Worm (Caenorhabditis elegans) whole organism, young adult: ENCODE measurements around the gene nspc-3.

Experiments
- B0019.2 ChIP-seq: fragments of 200-800 bp; sonication (Bioruptor generic); conservative IDR thresholded peaks from 2 replicates; pipeline ENCODE4 v1.3.6; 2022; ENCODE audit warnings: missing genetic modification reagents, missing genetic modification characterization, missing compliant biosample characterization
- B0336.3 ChIP-seq: fragments of 200-800 bp; sonication (Bioruptor generic); IDR thresholded peaks from 2 replicates; pipeline ENCODE4 v1.3.6; 2022; ENCODE audit warnings: missing genetic modification characterization, missing compliant biosample characterization
- D2030.7 ChIP-seq: fragments of 200-800 bp; sonication (Bioruptor generic); IDR thresholded peaks from 2 replicates; pipeline ENCODE4 v1.3.6; 2022; ENCODE audit warnings: missing genetic modification reagents, missing genetic modification characterization, missing compliant biosample characterization
- F39B2.1 ChIP-seq: fragments of 200-800 bp; sonication (Bioruptor generic); IDR thresholded peaks from 2 replicates; pipeline ENCODE4 v1.3.6; 2022; ENCODE audit warnings: missing genetic modification reagents, missing genetic modification characterization, missing compliant biosample characterization
- K11D2.4 ChIP-seq: fragments of 200-800 bp; sonication (Bioruptor generic); IDR thresholded peaks from 2 replicates; pipeline ENCODE4 v1.3.6; 2022; ENCODE audit warnings: missing genetic modification reagents, missing genetic modification characterization, missing compliant biosample characterization
- K12H6.12 ChIP-seq: fragments of 200-800 bp; sonication (Bioruptor generic); optimal IDR thresholded peaks from 2 replicates; lab custom pipeline; 2018; ENCODE audit warnings: mild to moderate bottlenecking, missing genetic modification characterization, missing compliant biosample characterization
- T26A5.8 ChIP-seq: sonication (generic microtip); optimal IDR thresholded peaks from 2 replicates; lab custom pipeline; 2016; ENCODE audit warnings: missing genetic modification characterization, missing compliant biosample characterization
- Y79H2A.3 ChIP-seq: fragments of 200-800 bp; sonication (Bioruptor generic); conservative IDR thresholded peaks from 2 replicates; pipeline ENCODE4 v1.3.6; 2022; ENCODE audit warnings: missing genetic modification reagents, missing genetic modification characterization, missing compliant biosample characterization
- aptf-2 ChIP-seq: fragments of 200-800 bp; sonication (Bioruptor generic); conservative IDR thresholded peaks from 2 replicates; pipeline ENCODE4 v1.3.6; 2022; ENCODE audit warnings: missing genetic modification reagents, missing genetic modification characterization, missing compliant biosample characterization
- atf-7 ChIP-seq: sonication (generic microtip); optimal IDR thresholded peaks from 2 replicates; lab custom pipeline; 2017; ENCODE audit warnings: mild to moderate bottlenecking, missing genetic modification characterization, missing compliant biosample characterization
- attf-6 ChIP-seq: fragments of 200-800 bp; sonication (Bioruptor generic); IDR thresholded peaks from 2 replicates; pipeline ENCODE4 v1.3.6; 2022; ENCODE audit warnings: missing genetic modification reagents, missing genetic modification characterization, missing compliant biosample characterization
- cebp-1 ChIP-seq, 2 experiments: fragments of 200-800 bp in 1 of 2; sonication (Bioruptor generic) in 1 of 2; sonication (generic microtip) in 1 of 2; IDR thresholded peaks in 1 of 2; optimal IDR thresholded peaks in 1 of 2; 2 replicates each; pipeline versions ENCODE4 v1.3.6 to Lab custom; 2017 to 2022; ENCODE audit warnings: missing compliant biosample characterization in 2 of 2, missing genetic modification characterization in 2 of 2, mild to moderate bottlenecking in 1 of 2, missing genetic modification reagents in 1 of 2, moderate library complexity in 1 of 2
- ceh-40 ChIP-seq: fragments of 200-800 bp; sonication (Bioruptor generic); IDR thresholded peaks from 2 replicates; pipeline ENCODE4 v1.3.6; 2022; ENCODE audit warnings: missing genetic modification characterization, missing compliant biosample characterization
- chd-7 ChIP-seq: sonication (generic microtip); optimal IDR thresholded peaks from 2 replicates; lab custom pipeline; 2016; ENCODE audit warnings: mild to moderate bottlenecking, missing genetic modification characterization, moderate library complexity, missing compliant biosample characterization
- die-1 ChIP-seq: sonication (generic microtip); optimal IDR thresholded peaks from 2 replicates; lab custom pipeline; 2016; ENCODE audit warnings: missing genotype, mild to moderate bottlenecking, missing genetic modification characterization, missing compliant biosample characterization
- dpff-1 ChIP-seq: sonication (generic microtip); optimal IDR thresholded peaks from 2 replicates; lab custom pipeline; 2017; ENCODE audit warnings: mild to moderate bottlenecking, missing genetic modification characterization, missing compliant biosample characterization
- egl-18 ChIP-seq: fragments of 200-800 bp; sonication (Bioruptor generic); IDR thresholded peaks from 2 replicates; pipeline ENCODE4 v1.3.6; 2022; ENCODE audit warnings: missing genetic modification reagents, missing genetic modification characterization, missing compliant biosample characterization
- hmg-1.2 ChIP-seq: fragments of 200-800 bp; sonication (Bioruptor generic); IDR thresholded peaks from 2 replicates; pipeline ENCODE4 v1.3.6; 2022; ENCODE audit warnings: missing genetic modification reagents, missing genetic modification characterization, missing compliant biosample characterization
- hmg-20 ChIP-seq: fragments of 200-800 bp; sonication (Bioruptor generic); IDR thresholded peaks from 2 replicates; pipeline ENCODE4 v1.3.6; 2022; ENCODE audit warnings: missing genetic modification reagents, missing genetic modification characterization, missing compliant biosample characterization
- let-607 ChIP-seq, 2 experiments: fragments of 200-800 bp in 1 of 2; sonication (Bioruptor generic) in 1 of 2; sonication (generic microtip) in 1 of 2; optimal IDR thresholded peaks; 2 replicates each; lab custom pipeline; 2016 to 2018; ENCODE audit warnings: mild to moderate bottlenecking in 2 of 2, missing compliant biosample characterization in 2 of 2, missing genetic modification characterization in 2 of 2, moderate library complexity in 2 of 2, missing genotype in 1 of 2
- lin-26 ChIP-seq: fragments of 200-800 bp; sonication (Bioruptor generic); IDR thresholded peaks from 2 replicates; pipeline ENCODE4 v1.3.6; 2022; ENCODE audit warnings: missing genetic modification reagents, missing genetic modification characterization, missing compliant biosample characterization
- lir-1 ChIP-seq: fragments of 200-800 bp; sonication (Bioruptor generic); conservative IDR thresholded peaks from 2 replicates; pipeline ENCODE4 v1.3.6; 2022; ENCODE audit warnings: missing genetic modification reagents, missing genetic modification characterization, missing compliant biosample characterization
- lsl-1 ChIP-seq: fragments of 200-800 bp; sonication (Bioruptor generic); optimal IDR thresholded peaks from 2 replicates; lab custom pipeline; 2018; ENCODE audit warnings: mild to moderate bottlenecking, missing genetic modification characterization, moderate library complexity, missing compliant biosample characterization
- mcd-1 ChIP-seq: fragments of 200-800 bp; sonication (Bioruptor generic); IDR thresholded peaks from 2 replicates; pipeline ENCODE4 v1.3.6; 2022; ENCODE audit warnings: missing genetic modification reagents, missing genetic modification characterization, missing compliant biosample characterization
- mxl-1 ChIP-seq: sonication (generic microtip); optimal IDR thresholded peaks from 2 replicates; lab custom pipeline; 2016; ENCODE audit warnings: missing genetic modification characterization, missing compliant biosample characterization
- nfyb-1 ChIP-seq: fragments of 200-800 bp; sonication (Bioruptor generic); IDR thresholded peaks from 2 replicates; pipeline ENCODE4 v1.3.6; 2022; ENCODE audit warnings: missing genetic modification reagents, missing genetic modification characterization, missing compliant biosample characterization
- nhr-80 ChIP-seq: sonication (generic microtip); optimal IDR thresholded peaks from 2 replicates; lab custom pipeline; 2016; ENCODE audit warnings: missing genetic modification characterization, missing compliant biosample characterization
- rcor-1 ChIP-seq: fragments of 200-800 bp; sonication (Bioruptor generic); IDR thresholded peaks from 2 replicates; pipeline ENCODE4 v1.3.6; 2022; ENCODE audit warnings: missing genetic modification reagents, missing genetic modification characterization, missing compliant biosample characterization
- repo-1 ChIP-seq: sonication (generic microtip); optimal IDR thresholded peaks from 2 replicates; lab custom pipeline; 2017; ENCODE audit warnings: mild to moderate bottlenecking, missing genetic modification characterization, missing compliant biosample characterization
- snpc-1.3 ChIP-seq: sonication (generic microtip); optimal IDR thresholded peaks from 2 replicates; lab custom pipeline; 2017; ENCODE audit warnings: missing genetic modification characterization, mild to moderate bottlenecking, missing compliant biosample characterization, antibody characterized with exemption, moderate library complexity, missing genotype, missing genetic modification reagents; ENCODE audit not compliant: insufficient read depth
- tbp1 ChIP-seq: fragments of 200-800 bp; sonication (Bioruptor generic); optimal IDR thresholded peaks from 2 replicates; lab custom pipeline; 2018; ENCODE audit warnings: mild to moderate bottlenecking, missing genetic modification characterization, missing compliant biosample characterization
- zfh-2 ChIP-seq: fragments of 200-800 bp; sonication (Bioruptor generic); conservative IDR thresholded peaks from 2 replicates; pipeline ENCODE4 v1.3.6; 2022; ENCODE audit warnings: missing genetic modification reagents, missing genetic modification characterization, missing compliant biosample characterization
- ztf-18 ChIP-seq: sonication (generic microtip); optimal IDR thresholded peaks from 2 replicates; lab custom pipeline; 2016; ENCODE audit warnings: missing genotype, mild to moderate bottlenecking, missing genetic modification characterization, missing compliant biosample characterization
- ztf-26 ChIP-seq: sonication (generic microtip); optimal IDR thresholded peaks from 2 replicates; lab custom pipeline; 2017; ENCODE audit warnings: missing genetic modification characterization, missing compliant biosample characterization
- ztf-6 ChIP-seq: fragments of 200-800 bp; sonication (Bioruptor generic); IDR thresholded peaks from 2 replicates; pipeline ENCODE4 v1.3.6; 2022; ENCODE audit warnings: missing genetic modification reagents, missing genetic modification characterization, missing compliant biosample characterization

Gene nspc-3

DNA sequence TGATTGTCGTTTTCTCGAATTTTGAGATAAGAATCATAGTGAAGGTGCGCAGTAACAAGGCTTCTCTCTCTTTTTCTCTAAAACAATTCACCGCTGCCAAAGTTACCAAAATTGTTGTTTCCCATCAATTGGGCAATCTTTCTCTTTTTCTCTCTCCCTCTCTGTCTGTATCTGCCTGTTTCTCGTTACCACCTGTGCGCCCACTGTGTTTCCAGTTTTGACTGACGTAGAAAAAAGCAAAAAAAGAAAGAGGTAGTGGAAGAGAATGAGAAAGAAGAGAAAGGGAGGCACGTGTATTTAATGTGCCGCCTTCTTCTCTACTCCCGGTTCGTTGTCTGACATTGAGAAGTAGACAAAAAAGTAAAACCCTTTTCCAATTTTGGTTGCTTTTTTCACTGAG lies 13.2 kb downstream of the nspc-3 start (continued):
- TF ChIP-seq mcd-1 (peak; percentile 30; the same call in 1 of the 2 replicates), repo-1 (tag; lab: Kevin White, UChicago) (no peak), mxl-1 (tag; lab: Kevin White, UChicago) (no peak), chd-7 (peak; percentile 31), tbp1 (GFP tag; lab: Kevin White, UChicago) (peak; percentile 17), zfh-2 (GFP tag; lab: Robert Waterston, UW) (0 out of 2 replicates have a peak, but pooled peaks have one; percentile 21), K11D2.4 (GFP tag; lab: Robert Waterston, UW) (0 out of 2 replicates have a peak, but pooled peaks have one; percentile 40), ztf-26 (tag; lab: Kevin White, UChicago) (peak; percentile 54), ztf-18 (tag; lab: Kevin White, UChicago) (peak; percentile 32), B0336.3 (GFP tag; lab: Robert Waterston, UW) (0 out of 2 replicates have a peak, but pooled peaks have one; percentile 25), let-607 (tag; optimal IDR thresholded peaks at IDR 0.05; lab: Kevin White, UChicago) (no peak), hmg-1.2 (peak; percentile 40; the same call in 1 of the 2 replicates), atf-7 (tag; lab: Kevin White, UChicago) (peak; percentile 45), nhr-80 (peak; percentile 85), lir-1 (GFP tag; lab: Robert Waterston, UW) (no peak), lsl-1 (no peak), attf-6 (GFP tag; lab: Robert Waterston, UW) (no peak), die-1 (tag; lab: Kevin White, UChicago) (peak; percentile 26)

DNA sequence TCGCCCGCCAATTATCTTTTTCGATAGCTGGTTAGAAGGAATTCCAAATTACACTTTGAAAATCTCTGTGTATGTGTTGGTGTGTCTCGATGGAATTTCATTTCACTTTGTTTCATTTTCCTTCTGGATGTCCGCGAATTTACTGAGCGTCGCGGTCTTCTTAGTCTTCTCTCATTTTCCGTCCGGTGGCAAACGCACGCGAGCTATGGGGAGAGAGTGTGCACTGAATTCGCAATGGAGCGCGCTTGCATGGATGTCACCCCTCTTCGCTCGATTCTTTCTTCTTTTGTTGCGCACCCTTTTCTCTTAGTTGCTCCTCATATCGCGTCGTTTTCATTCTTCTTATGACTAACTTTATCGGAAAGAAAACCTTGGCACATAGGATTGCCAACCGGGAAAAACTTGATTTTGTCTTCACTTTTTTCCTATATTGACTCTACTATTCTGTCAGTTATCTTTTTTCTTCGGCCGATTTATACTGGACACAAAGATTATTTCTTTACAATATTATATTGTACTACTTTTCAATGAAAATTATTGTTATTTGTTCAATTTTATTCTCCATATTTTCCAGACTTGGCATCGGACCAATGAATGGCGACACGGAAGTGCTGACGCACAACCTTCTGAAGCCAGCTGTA lies 14.9 kb downstream of the nspc-3 start, which contains the start of gene dhhc-14:
Gene dhhc-14 (plus strand): TSS at position 591 of the 641 bp plus-strand sequence.
- no peak for TF ChIP-seq cebp-1 (GFP tag; IDR thresholded peaks at IDR 0.05; lab: Robert Waterston, UW)
- TF ChIP-seq cebp-1 (tag; optimal IDR thresholded peaks at IDR 0.05; lab: Kevin White, UChicago) = peak; percentile 26
- 0 out of 2 replicates have a peak, but pooled peaks have one; percentile 27 for TF ChIP-seq egl-18
- TF ChIP-seq mcd-1 = peak; percentile 84
- TF ChIP-seq K12H6.12 = peak; percentile 10
- no peak for TF ChIP-seq nfyb-1 (GFP tag; lab: Robert Waterston, UW)
- TF ChIP-seq zfh-2 (GFP tag; lab: Robert Waterston, UW) = peak; percentile 51; the same call in 1 of the 2 replicates
- TF ChIP-seq ceh-40 (GFP tag; lab: Robert Waterston, UW) = no peak

DNA sequence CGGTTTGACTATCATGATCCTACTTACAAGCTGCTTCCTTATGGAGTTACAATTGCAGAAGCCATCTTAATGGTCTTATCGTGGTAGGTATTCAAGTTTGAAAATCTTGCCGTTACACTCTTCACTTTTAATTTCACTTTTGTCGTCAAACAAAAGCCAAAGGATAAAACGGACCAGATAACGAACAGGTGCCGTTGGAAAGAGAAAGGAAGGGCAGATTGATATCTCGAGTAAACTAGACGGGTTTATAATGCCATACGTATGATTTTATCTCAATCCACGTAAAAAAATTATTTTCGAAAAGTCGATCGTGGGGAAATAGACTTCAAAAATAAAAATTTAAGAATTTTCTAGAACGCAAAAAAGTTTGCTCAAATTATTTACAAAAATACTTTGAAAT lies 17.1 kb downstream of the nspc-3 start:
- TF ChIP-seq die-1 (tag; lab: Kevin White, UChicago) = no peak
- TF ChIP-seq D2030.7 (GFP tag; lab: Robert Waterston, UW) = no peak
- TF ChIP-seq hmg-20 = no peak
- no peak for TF ChIP-seq snpc-1.3 (tag; lab: Kevin White, UChicago)
- TF ChIP-seq Y79H2A.3 (GFP tag; lab: Robert Waterston, UW) = no peak
- TF ChIP-seq F39B2.1 (GFP tag; lab: Robert Waterston, UW) = no peak
- TF ChIP-seq lsl-1 = no peak
- TF ChIP-seq zfh-2 (GFP tag; lab: Robert Waterston, UW) = no peak
- no peak for TF ChIP-seq B0019.2 (GFP tag; lab: Robert Waterston, UW)
- no peak for TF ChIP-seq lin-26 (GFP tag; lab: Robert Waterston, UW)
- no peak for TF ChIP-seq egl-18
- no peak for TF ChIP-seq T26A5.8 (tag; lab: Kevin White, UChicago)
- TF ChIP-seq dpff-1 = no peak
- TF ChIP-seq ztf-6 (GFP tag; lab: Robert Waterston, UW) = no peak
- no peak for TF ChIP-seq atf-7 (tag; lab: Kevin White, UChicago)
- no peak for TF ChIP-seq aptf-2 (GFP tag; lab: Robert Waterston, UW)
- TF ChIP-seq nfyb-1 (GFP tag; lab: Robert Waterston, UW) = no peak
- TF ChIP-seq rcor-1 (GFP tag; lab: Robert Waterston, UW) = no peak
- TF ChIP-seq lir-1 (GFP tag; lab: Robert Waterston, UW) = no peak
